Worm (Caenorhabditis elegans) whole organism, late embryonic: ENCODE data around the gene srh-274.
"Not testable (repeated sequence)": the region's sequence is repeated elsewhere in the genome, so short reads cannot be mapped to it uniquely, and the experiment has no call there.

Experiments
- K09A11.1 ChIP-seq: sonication (generic microtip); optimal IDR thresholded peaks from 2 replicates; lab custom pipeline; 2017; ENCODE audit warnings: antibody characterized with exemption, mild to moderate bottlenecking, missing genetic modification characterization, missing compliant biosample characterization; ENCODE audit not compliant: insufficient read depth
- ama-1 ChIP-seq: fragments of 150-350 bp; optimal IDR thresholded peaks from 2 replicates; lab custom pipeline; 2014
- ceh-48 ChIP-seq: sonication (generic microtip); optimal IDR thresholded peaks from 2 replicates; lab custom pipeline; 2016; ENCODE audit warnings: missing genetic modification characterization, inconsistent platforms, missing compliant biosample characterization
- ceh-9 ChIP-seq: sonication (generic microtip); optimal IDR thresholded peaks from 2 replicates; lab custom pipeline; 2016; ENCODE audit warnings: mild to moderate bottlenecking, missing genetic modification characterization, inconsistent platforms, missing compliant biosample characterization
- elt-2 ChIP-seq: sonication (generic microtip); optimal IDR thresholded peaks from 2 replicates; lab custom pipeline; 2016; ENCODE audit warnings: missing genetic modification reagents, missing genetic modification characterization, missing compliant biosample characterization
- fkh-10 ChIP-seq: fragments of 150-350 bp; optimal IDR thresholded peaks from 2 replicates; lab custom pipeline; 2014; ENCODE audit warnings: missing biosample characterization, missing genetic modification reagents, missing genetic modification characterization
- gmeb-2 ChIP-seq: sonication (generic microtip); optimal IDR thresholded peaks from 2 replicates; lab custom pipeline; 2016; ENCODE audit warnings: missing genetic modification characterization, inconsistent platforms, missing compliant biosample characterization
- hlh-8 ChIP-seq: sonication (generic microtip); optimal IDR thresholded peaks from 2 replicates; lab custom pipeline; 2016; ENCODE audit warnings: missing genotype, missing genetic modification characterization, missing compliant biosample characterization
- lim-6 ChIP-seq: sonication (generic microtip); optimal IDR thresholded peaks from 2 replicates; lab custom pipeline; 2016; ENCODE audit warnings: missing genetic modification characterization, missing compliant biosample characterization
- lin-11 ChIP-seq: fragments of 200-800 bp; sonication (Bioruptor generic); optimal IDR thresholded peaks from 2 replicates; lab custom pipeline; 2018; ENCODE audit warnings: mild to moderate bottlenecking, missing genetic modification characterization, missing compliant biosample characterization
- madf-2 ChIP-seq: sonication (generic microtip); optimal IDR thresholded peaks from 2 replicates; lab custom pipeline; 2017; ENCODE audit warnings: missing genetic modification characterization, missing compliant biosample characterization
- odd-2 ChIP-seq: sonication (generic microtip); optimal IDR thresholded peaks from 2 replicates; lab custom pipeline; 2017; ENCODE audit warnings: antibody characterized with exemption, mild to moderate bottlenecking, missing genetic modification characterization, missing compliant biosample characterization
- tbx-2 ChIP-seq: sonication (generic microtip); optimal IDR thresholded peaks from 2 replicates; lab custom pipeline; 2016; ENCODE audit warnings: missing genetic modification characterization, missing compliant biosample characterization
- unc-86 ChIP-seq: sonication (generic microtip); optimal IDR thresholded peaks from 2 replicates; lab custom pipeline; 2016; ENCODE audit warnings: missing genetic modification characterization, missing compliant biosample characterization

DNA sequence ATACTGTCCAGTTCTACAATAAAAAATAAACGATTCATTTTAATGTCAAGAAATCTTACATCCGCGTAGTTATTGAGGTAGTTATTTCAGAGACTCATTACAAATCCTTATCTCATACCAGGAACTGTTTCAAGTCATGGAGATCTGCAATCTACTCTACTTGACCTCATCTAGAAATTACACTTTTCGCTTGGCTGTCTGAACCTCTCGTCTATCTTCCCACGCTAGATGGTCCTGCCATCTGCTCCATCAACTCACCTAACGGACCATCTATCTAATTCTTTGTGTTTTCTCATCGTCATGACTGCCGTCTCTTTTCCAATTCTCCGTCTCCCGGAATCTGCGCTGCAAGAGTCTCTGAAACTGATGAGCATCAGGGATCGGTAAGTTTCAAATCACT, 11.3 kb downstream of the srh-274 start, which contains the start of gene F45D11.7:
- not testable (repeated sequence) for TF ChIP-seq gmeb-2 (tag; lab: Kevin White, UChicago); madf-2 (tag; lab: Kevin White, UChicago); K09A11.1 (tag; lab: Kevin White, UChicago); fkh-10 (GFP tag; lab: Kevin White, UChicago); lin-11 (tag; lab: Kevin White, UChicago); odd-2 (tag; lab: Kevin White, UChicago); unc-86 (tag; lab: Kevin White, UChicago); elt-2 (tag; lab: Kevin White, UChicago); hlh-8 (tag; lab: Kevin White, UChicago); tbx-2 (tag; lab: Kevin White, UChicago); ceh-9 (tag; lab: Kevin White, UChicago); ceh-48; ama-1 (lab: Kevin White, UChicago); lim-6 (tag; lab: Kevin White, UChicago)
